Worm (Caenorhabditis elegans) whole organism, late embryonic: ENCODE data around the gene endu-2.

ENCODE experiments used
- C08G9.2 ChIP-seq: sonication (generic microtip); optimal IDR thresholded peaks from 2 replicates; lab custom pipeline; 2016; ENCODE audit warnings: mild to moderate bottlenecking, missing genetic modification characterization, moderate library complexity, missing compliant biosample characterization
- F13H6.1 ChIP-seq: sonication (generic microtip); optimal IDR thresholded peaks from 2 replicates; lab custom pipeline; 2016; ENCODE audit warnings: missing genetic modification characterization, missing compliant biosample characterization
- K02D7.2 ChIP-seq: sonication (generic microtip); optimal IDR thresholded peaks from 2 replicates; lab custom pipeline; 2017; ENCODE audit warnings: mild to moderate bottlenecking, missing genetic modification characterization, missing compliant biosample characterization
- K09A11.1 ChIP-seq: sonication (generic microtip); optimal IDR thresholded peaks from 2 replicates; lab custom pipeline; 2017; ENCODE audit warnings: antibody characterized with exemption, mild to moderate bottlenecking, missing genetic modification characterization, missing compliant biosample characterization; ENCODE audit not compliant: insufficient read depth
- T23F11.4 ChIP-seq: fragments of 200-800 bp; sonication (Bioruptor generic); optimal IDR thresholded peaks from 2 replicates; lab custom pipeline; 2018; ENCODE audit warnings: mild to moderate bottlenecking, missing genetic modification characterization, missing compliant biosample characterization
- Y22D7AL.16 ChIP-seq: sonication (generic microtip); optimal IDR thresholded peaks from 2 replicates; lab custom pipeline; 2016; ENCODE audit warnings: missing genetic modification characterization, missing compliant biosample characterization
- ama-1 ChIP-seq: fragments of 150-350 bp; optimal IDR thresholded peaks from 2 replicates; lab custom pipeline; 2014
- ceh-14 ChIP-seq: sonication (generic microtip); optimal IDR thresholded peaks from 2 replicates; lab custom pipeline; 2016; ENCODE audit warnings: missing genotype, missing genetic modification characterization, missing compliant biosample characterization
- ceh-18 ChIP-seq: sonication (generic microtip); optimal IDR thresholded peaks from 2 replicates; lab custom pipeline; 2016; ENCODE audit warnings: missing genetic modification characterization, missing compliant biosample characterization
- ceh-19 ChIP-seq: fragments of 200-800 bp; sonication (Bioruptor generic); optimal IDR thresholded peaks from 2 replicates; lab custom pipeline; 2018; ENCODE audit warnings: mild to moderate bottlenecking, missing genetic modification characterization, missing compliant biosample characterization
- ceh-2 ChIP-seq: sonication (generic microtip); optimal IDR thresholded peaks from 2 replicates; lab custom pipeline; 2016; ENCODE audit warnings: missing genotype, missing genetic modification characterization, missing compliant biosample characterization
- ceh-22 ChIP-seq: sonication (generic microtip); optimal IDR thresholded peaks from 2 replicates; lab custom pipeline; 2017; ENCODE audit warnings: missing biosample characterization, missing genetic modification characterization
- ceh-31 ChIP-seq: sonication (generic microtip); optimal IDR thresholded peaks from 2 replicates; lab custom pipeline; 2016; ENCODE audit warnings: missing genetic modification characterization, missing compliant biosample characterization
- ceh-34 ChIP-seq: sonication (generic microtip); optimal IDR thresholded peaks from 2 replicates; lab custom pipeline; 2016; ENCODE audit warnings: mild to moderate bottlenecking, missing genetic modification characterization, missing compliant biosample characterization
- ceh-45 ChIP-seq: fragments of 200-800 bp; sonication (Bioruptor generic); IDR thresholded peaks from 2 replicates; pipeline ENCODE4 v1.3.6; 2022; ENCODE audit warnings: missing genetic modification reagents, missing genetic modification characterization, missing compliant biosample characterization
- ceh-48 ChIP-seq: sonication (generic microtip); optimal IDR thresholded peaks from 2 replicates; lab custom pipeline; 2016; ENCODE audit warnings: missing genetic modification characterization, inconsistent platforms, missing compliant biosample characterization
- ceh-9 ChIP-seq: sonication (generic microtip); optimal IDR thresholded peaks from 2 replicates; lab custom pipeline; 2016; ENCODE audit warnings: mild to moderate bottlenecking, missing genetic modification characterization, inconsistent platforms, missing compliant biosample characterization
- dmd-4 ChIP-seq: sonication (generic microtip); optimal IDR thresholded peaks from 2 replicates; lab custom pipeline; 2016; ENCODE audit warnings: borderline replicate concordance, missing genetic modification characterization, missing compliant biosample characterization
- dve-1 ChIP-seq: sonication (generic microtip); optimal IDR thresholded peaks from 2 replicates; lab custom pipeline; 2017; ENCODE audit warnings: antibody characterized with exemption, mild to moderate bottlenecking, missing genetic modification characterization, missing compliant biosample characterization
- elt-2 ChIP-seq: sonication (generic microtip); optimal IDR thresholded peaks from 2 replicates; lab custom pipeline; 2016; ENCODE audit warnings: missing genetic modification reagents, missing genetic modification characterization, missing compliant biosample characterization
- elt-4 ChIP-seq: sonication (generic microtip); optimal IDR thresholded peaks from 2 replicates; lab custom pipeline; 2016; ENCODE audit warnings: missing genetic modification characterization, missing compliant biosample characterization
- ets-4 ChIP-seq: sonication (generic microtip); optimal IDR thresholded peaks from 2 replicates; lab custom pipeline; 2016; ENCODE audit warnings: missing genetic modification characterization, missing compliant biosample characterization
- eyg-1 ChIP-seq: sonication (generic microtip); optimal IDR thresholded peaks from 2 replicates; lab custom pipeline; 2016; ENCODE audit warnings: missing genotype, missing genetic modification characterization, missing compliant biosample characterization
- fax-1 ChIP-seq: sonication (generic microtip); optimal IDR thresholded peaks from 2 replicates; lab custom pipeline; 2016; ENCODE audit warnings: missing genotype, missing genetic modification characterization, missing compliant biosample characterization
- fkh-10 ChIP-seq: fragments of 150-350 bp; optimal IDR thresholded peaks from 2 replicates; lab custom pipeline; 2014; ENCODE audit warnings: missing biosample characterization, missing genetic modification reagents, missing genetic modification characterization
- gmeb-2 ChIP-seq: sonication (generic microtip); optimal IDR thresholded peaks from 2 replicates; lab custom pipeline; 2016; ENCODE audit warnings: missing genetic modification characterization, inconsistent platforms, missing compliant biosample characterization
- hlh-13 ChIP-seq: fragments of 200-800 bp; sonication (Bioruptor generic); optimal IDR thresholded peaks from 2 replicates; lab custom pipeline; 2018; ENCODE audit warnings: mild to moderate bottlenecking, missing genetic modification characterization, missing compliant biosample characterization
- hlh-15 ChIP-seq: sonication (generic microtip); optimal IDR thresholded peaks from 2 replicates; lab custom pipeline; 2016; ENCODE audit warnings: missing genetic modification characterization, missing compliant biosample characterization
- hlh-30 ChIP-seq: sonication (generic microtip); optimal IDR thresholded peaks from 2 replicates; lab custom pipeline; 2017; ENCODE audit warnings: antibody characterized with exemption, missing genetic modification characterization, missing compliant biosample characterization; ENCODE audit not compliant: insufficient read depth
- hlh-6 ChIP-seq: sonication (generic microtip); optimal IDR thresholded peaks from 2 replicates; lab custom pipeline; 2016; ENCODE audit warnings: missing genotype, missing genetic modification characterization, missing compliant biosample characterization
- hlh-8 ChIP-seq: sonication (generic microtip); optimal IDR thresholded peaks from 2 replicates; lab custom pipeline; 2016; ENCODE audit warnings: missing genotype, missing genetic modification characterization, missing compliant biosample characterization
- lin-11 ChIP-seq: fragments of 200-800 bp; sonication (Bioruptor generic); optimal IDR thresholded peaks from 2 replicates; lab custom pipeline; 2018; ENCODE audit warnings: mild to moderate bottlenecking, missing genetic modification characterization, missing compliant biosample characterization
- madf-2 ChIP-seq: sonication (generic microtip); optimal IDR thresholded peaks from 2 replicates; lab custom pipeline; 2017; ENCODE audit warnings: missing genetic modification characterization, missing compliant biosample characterization
- mec-3 ChIP-seq: sonication (generic microtip); optimal IDR thresholded peaks from 2 replicates; lab custom pipeline; 2016; ENCODE audit warnings: borderline replicate concordance, missing genetic modification characterization, missing compliant biosample characterization
- nhr-11 ChIP-seq: fragments of 150-350 bp; optimal IDR thresholded peaks from 2 replicates; lab custom pipeline; 2014; ENCODE audit warnings: missing biosample characterization, missing genetic modification characterization
- npax-4 ChIP-seq: sonication (generic microtip); optimal IDR thresholded peaks from 2 replicates; lab custom pipeline; 2016; ENCODE audit warnings: missing genetic modification characterization, missing compliant biosample characterization
- pat-9 ChIP-seq: fragments of 200-800 bp; sonication (Bioruptor generic); optimal IDR thresholded peaks from 2 replicates; lab custom pipeline; 2018; ENCODE audit warnings: mild to moderate bottlenecking, missing genetic modification characterization, moderate library complexity, missing compliant biosample characterization
- pha-4 ChIP-seq: fragments of 150-350 bp; optimal IDR thresholded peaks from 2 replicates; lab custom pipeline; 2018; ENCODE audit warnings: missing biosample characterization, missing genetic modification reagents, missing genetic modification characterization
- pqm-1 ChIP-seq: sonication (generic microtip); optimal IDR thresholded peaks from 2 replicates; lab custom pipeline; 2016; ENCODE audit warnings: missing genetic modification characterization, missing compliant biosample characterization
- pros-1 ChIP-seq: fragments of 150-350 bp; optimal IDR thresholded peaks from 2 replicates; lab custom pipeline; 2014; ENCODE audit warnings: missing biosample characterization, missing genetic modification reagents, missing genetic modification characterization
- rnt-1 ChIP-seq: sonication (generic microtip); optimal IDR thresholded peaks from 2 replicates; lab custom pipeline; 2016; ENCODE audit warnings: missing genetic modification characterization, missing compliant biosample characterization
- sox-4 ChIP-seq: sonication (generic microtip); optimal IDR thresholded peaks from 2 replicates; lab custom pipeline; 2017; ENCODE audit warnings: mild to moderate bottlenecking, missing genetic modification characterization, inconsistent platforms, missing compliant biosample characterization
- syd-9 ChIP-seq: sonication (generic microtip); optimal IDR thresholded peaks from 2 replicates; lab custom pipeline; 2016; ENCODE audit warnings: mild to moderate bottlenecking, missing genetic modification characterization, moderate library complexity, missing compliant biosample characterization
- tbx-2 ChIP-seq: sonication (generic microtip); optimal IDR thresholded peaks from 2 replicates; lab custom pipeline; 2016; ENCODE audit warnings: missing genetic modification characterization, missing compliant biosample characterization
- tbx-7 ChIP-seq: sonication (generic microtip); optimal IDR thresholded peaks from 2 replicates; lab custom pipeline; 2016; ENCODE audit warnings: missing genotype, missing genetic modification characterization, missing compliant biosample characterization
- ttx-3 ChIP-seq: sonication (generic microtip); optimal IDR thresholded peaks from 2 replicates; lab custom pipeline; 2016; ENCODE audit warnings: missing genetic modification reagents, missing genetic modification characterization, missing compliant biosample characterization
- ztf-16 ChIP-seq: sonication (generic microtip); optimal IDR thresholded peaks from 2 replicates; lab custom pipeline; 2017; ENCODE audit warnings: missing genetic modification characterization, missing compliant biosample characterization

endu-2 gene

ce11 chrX:8241906-8242305 lies at the start of gene endu-2:
endu-2 (plus strand) TSS chrX:8242301.
- no peak for TF ChIP-seq syd-9 (tag; lab: Kevin White, UChicago)
- no peak for TF ChIP-seq ttx-3 (tag; lab: Kevin White, UChicago)
- no peak for TF ChIP-seq hlh-13 (GFP tag; lab: Kevin White, UChicago)

- TF ChIP-seq gmeb-2 (tag; lab: Kevin White, UChicago) (no peak), fax-1 (tag; lab: Kevin White, UChicago) (no peak), ceh-19 (GFP tag; lab: Kevin White, UChicago) (no peak), pha-4 (tag; lab: Kevin White, UChicago) (no peak)
These were observed 48.9 kb upstream of the endu-2 start for ce11 chrX:8193213-8193612.

ce11 chrX:8200206-8200605 lies 41.9 kb upstream of the endu-2 start:
- no peak for TF ChIP-seq ets-4 (tag; lab: Kevin White, UChicago)
- no peak for TF ChIP-seq pros-1
- no peak for TF ChIP-seq hlh-15
- no peak for TF ChIP-seq fkh-10 (GFP tag; lab: Kevin White, UChicago)
- TF ChIP-seq eyg-1 (tag; lab: Kevin White, UChicago), result no peak
- no peak for TF ChIP-seq ztf-16
- TF ChIP-seq T23F11.4 (GFP tag; lab: Kevin White, UChicago), result no peak
- no peak for TF ChIP-seq ama-1 (lab: Kevin White, UChicago)
- TF ChIP-seq dve-1, result no peak
- TF ChIP-seq C08G9.2 (tag; lab: Kevin White, UChicago), result no peak
- TF ChIP-seq tbx-2, result no peak

ce11 chrX:8201210-8201609 lies 40.9 kb upstream of the endu-2 start:
- TF ChIP-seq fax-1 (tag; lab: Kevin White, UChicago) (no peak), tbx-2 (peak; percentile 28), C08G9.2 (tag; lab: Kevin White, UChicago) (no peak), ceh-18 (tag; lab: Kevin White, UChicago) (no peak), ceh-14 (tag; lab: Kevin White, UChicago) (no peak), hlh-6 (tag; lab: Kevin White, UChicago) (peak; percentile 12), gmeb-2 (tag; lab: Kevin White, UChicago) (no peak), sox-4 (tag; lab: Kevin White, UChicago) (no peak), dmd-4 (tag; lab: Kevin White, UChicago) (no peak), lin-11 (no peak), ceh-2 (peak; percentile 46), nhr-11 (no peak), rnt-1 (no peak), Y22D7AL.16 (tag; lab: Kevin White, UChicago) (no peak), ceh-34 (tag; lab: Kevin White, UChicago) (peak; percentile 58), ceh-22 (tag; lab: Kevin White, UChicago) (no peak), elt-2 (tag; lab: Kevin White, UChicago) (no peak), ceh-9 (tag; lab: Kevin White, UChicago) (no peak), tbx-7 (tag; lab: Kevin White, UChicago) (no peak), ceh-45 (GFP tag; lab: Robert Waterston, UW) (no peak), hlh-30 (no peak), npax-4 (tag; lab: Kevin White, UChicago) (no peak), mec-3 (no peak), elt-4 (tag; lab: Kevin White, UChicago) (no peak), ceh-48 (tag; lab: Kevin White, UChicago) (no peak), pqm-1 (tag; lab: Kevin White, UChicago) (no peak), F13H6.1 (tag; lab: Kevin White, UChicago) (no peak), ceh-31 (tag; lab: Kevin White, UChicago) (peak; percentile 50), madf-2 (no peak), pat-9 (tag; lab: Kevin White, UChicago) (no peak), dve-1 (no peak), eyg-1 (tag; lab: Kevin White, UChicago) (no peak), syd-9 (tag; lab: Kevin White, UChicago) (no peak), K02D7.2 (no peak), ets-4 (tag; lab: Kevin White, UChicago) (no peak), K09A11.1 (tag; lab: Kevin White, UChicago) (no peak), hlh-8 (tag; lab: Kevin White, UChicago) (no peak), hlh-13 (GFP tag; lab: Kevin White, UChicago) (no peak), ztf-16 (no peak)
